Worm (Caenorhabditis elegans) whole organism, late embryonic: Measurements from ENCODE around the gene Y49F6C.8.

Experiments used
- K09A11.1 ChIP-seq: sonication (generic microtip); optimal IDR thresholded peaks from 2 replicates; lab custom pipeline; 2017; ENCODE audit warnings: antibody characterized with exemption, mild to moderate bottlenecking, missing genetic modification characterization, missing compliant biosample characterization; ENCODE audit not compliant: insufficient read depth
- ceh-24 ChIP-seq: sonication (generic microtip); optimal IDR thresholded peaks from 2 replicates; lab custom pipeline; 2016; ENCODE audit warnings: mild to moderate bottlenecking, missing genetic modification characterization, missing compliant biosample characterization
- eyg-1 ChIP-seq: sonication (generic microtip); optimal IDR thresholded peaks from 2 replicates; lab custom pipeline; 2016; ENCODE audit warnings: missing genotype, missing genetic modification characterization, missing compliant biosample characterization
- fax-1 ChIP-seq: sonication (generic microtip); optimal IDR thresholded peaks from 2 replicates; lab custom pipeline; 2016; ENCODE audit warnings: missing genotype, missing genetic modification characterization, missing compliant biosample characterization
- fkh-10 ChIP-seq: fragments of 150-350 bp; optimal IDR thresholded peaks from 2 replicates; lab custom pipeline; 2014; ENCODE audit warnings: missing biosample characterization, missing genetic modification reagents, missing genetic modification characterization
- fkh-6 ChIP-seq: sonication (generic microtip); optimal IDR thresholded peaks from 2 replicates; lab custom pipeline; 2016; ENCODE audit warnings: missing genetic modification characterization, missing compliant biosample characterization
- gmeb-2 ChIP-seq: sonication (generic microtip); optimal IDR thresholded peaks from 2 replicates; lab custom pipeline; 2016; ENCODE audit warnings: missing genetic modification characterization, inconsistent platforms, missing compliant biosample characterization
- hlh-13 ChIP-seq: fragments of 200-800 bp; sonication (Bioruptor generic); optimal IDR thresholded peaks from 2 replicates; lab custom pipeline; 2018; ENCODE audit warnings: mild to moderate bottlenecking, missing genetic modification characterization, missing compliant biosample characterization
- pha-2 ChIP-seq: sonication (generic microtip); optimal IDR thresholded peaks from 2 replicates; lab custom pipeline; 2017; ENCODE audit warnings: mild to moderate bottlenecking, missing genetic modification characterization, missing compliant biosample characterization
- pha-4 ChIP-seq: fragments of 150-350 bp; optimal IDR thresholded peaks from 2 replicates; lab custom pipeline; 2018; ENCODE audit warnings: missing biosample characterization, missing genetic modification reagents, missing genetic modification characterization
- ref-2 ChIP-seq: sonication (generic microtip); optimal IDR thresholded peaks from 2 replicates; lab custom pipeline; 2016; ENCODE audit warnings: missing genetic modification characterization, missing compliant biosample characterization
- rnt-1 ChIP-seq: sonication (generic microtip); optimal IDR thresholded peaks from 2 replicates; lab custom pipeline; 2016; ENCODE audit warnings: missing genetic modification characterization, missing compliant biosample characterization
- sox-4 ChIP-seq: sonication (generic microtip); optimal IDR thresholded peaks from 2 replicates; lab custom pipeline; 2017; ENCODE audit warnings: mild to moderate bottlenecking, missing genetic modification characterization, inconsistent platforms, missing compliant biosample characterization
- syd-9 ChIP-seq: sonication (generic microtip); optimal IDR thresholded peaks from 2 replicates; lab custom pipeline; 2016; ENCODE audit warnings: mild to moderate bottlenecking, missing genetic modification characterization, moderate library complexity, missing compliant biosample characterization

- TF ChIP-seq K09A11.1, result no peak
- no peak for TF ChIP-seq fkh-10 (GFP tag; lab: Kevin White, UChicago)
- no peak for TF ChIP-seq hlh-13 (GFP tag; lab: Kevin White, UChicago)
- no peak for TF ChIP-seq fkh-6 (tag; lab: Kevin White, UChicago)
- no peak for TF ChIP-seq ref-2
- TF ChIP-seq eyg-1 (tag; lab: Kevin White, UChicago), result no peak
- no peak for TF ChIP-seq rnt-1 (tag; lab: Kevin White, UChicago)
- TF ChIP-seq syd-9 (tag; lab: Kevin White, UChicago), result no peak
- no peak for TF ChIP-seq fax-1
- TF ChIP-seq gmeb-2 (tag; lab: Kevin White, UChicago), result no peak
- no peak for TF ChIP-seq sox-4 (tag; lab: Kevin White, UChicago)
- TF ChIP-seq pha-2 (tag; lab: Kevin White, UChicago), result no peak
- no peak for TF ChIP-seq pha-4
- TF ChIP-seq ceh-24 (tag; lab: Kevin White, UChicago), result no peak
Observed at ce11 chrII:3402854-3403253, 32.9 kb upstream of the Y49F6C.8 start, which contains the start of gene nep-10.
